Fruit fly (Drosophila melanogaster) whole organism, adult: ENCODE results near the gene Pak3.

Experiments used
- CG11617 ChIP-seq: fragments of 200-800 bp; sonication (Bioruptor generic); optimal IDR thresholded peaks from 2 replicates; lab custom pipeline; 2017; ENCODE audit warnings: mild to moderate bottlenecking, missing biosample characterization, missing genetic modification reagents, missing genetic modification characterization
- CG1620 ChIP-seq: fragments of 200-800 bp; sonication (Bioruptor generic); optimal IDR thresholded peaks from 2 replicates; lab custom pipeline; 2016; ENCODE audit warnings: missing biosample characterization, missing genetic modification characterization
- CG33017 ChIP-seq: fragments of 200-800 bp; sonication (Bioruptor generic); optimal IDR thresholded peaks from 2 replicates; lab custom pipeline; 2018; ENCODE audit warnings: missing biosample characterization, mild to moderate bottlenecking, missing genetic modification characterization, moderate library complexity
- CG7045 ChIP-seq: fragments of 200-800 bp; sonication (Bioruptor generic); optimal IDR thresholded peaks from 2 replicates; lab custom pipeline; 2017; ENCODE audit warnings: missing biosample characterization, mild to moderate bottlenecking, missing genetic modification characterization
- CG7101 ChIP-seq: fragments of 200-800 bp; sonication (Bioruptor generic); optimal IDR thresholded peaks from 2 replicates; lab custom pipeline; 2018; ENCODE audit warnings: missing biosample characterization, mild to moderate bottlenecking, missing genetic modification characterization, moderate library complexity
- Crg-1 ChIP-seq: fragments of 200-800 bp; sonication (Bioruptor generic); optimal IDR thresholded peaks from 2 replicates; lab custom pipeline; 2016; ENCODE audit warnings: missing biosample characterization, missing genetic modification characterization
- bab1 ChIP-seq: fragments of 200-800 bp; sonication (Bioruptor generic); optimal IDR thresholded peaks from 3 replicates; lab custom pipeline; 2019; ENCODE audit warnings: missing biosample characterization, mild to moderate bottlenecking, missing genetic modification characterization, moderate library complexity
- cnc ChIP-seq, 2 experiments: fragments of >200 bp; optimal IDR thresholded peaks; 2 replicates each; lab custom pipeline; 2017
- kay ChIP-seq: fragments of 200-800 bp; sonication (Bioruptor generic); peaks from one replicate; lab custom pipeline; 2016; ENCODE audit warnings: missing biosample characterization, missing genetic modification characterization, borderline replicate concordance
- ovo ChIP-seq: fragments of 200-800 bp; sonication (Bioruptor generic); optimal IDR thresholded peaks from 2 replicates; lab custom pipeline; 2016; ENCODE audit warnings: missing biosample characterization, missing genetic modification characterization
- toe ChIP-seq: fragments of 200-800 bp; sonication (Bioruptor generic); optimal IDR thresholded peaks from 2 replicates; lab custom pipeline; 2016; ENCODE audit warnings: missing biosample characterization, missing genetic modification characterization

DNA sequence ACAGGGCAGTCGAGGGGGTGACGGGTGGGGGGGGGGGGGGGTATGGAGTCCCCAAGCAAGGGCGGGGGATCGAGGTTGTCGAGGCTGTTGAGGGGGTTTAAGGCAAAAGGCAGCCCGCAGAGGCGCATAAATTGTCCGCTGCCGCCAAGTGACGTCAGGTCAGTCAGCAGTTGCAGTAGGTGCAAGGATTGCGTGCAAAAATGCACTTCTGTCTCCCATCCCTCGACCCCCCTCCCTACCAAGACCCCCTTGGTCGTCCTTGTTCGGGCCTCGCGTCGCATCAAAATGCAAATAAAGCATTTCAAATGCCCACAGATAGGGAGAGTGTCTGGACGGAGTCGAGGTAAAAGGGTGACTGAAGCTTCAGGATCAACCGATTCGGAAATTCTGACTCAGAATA is 37.1 kb downstream of the Pak3 start:
- TF ChIP-seq CG7045 (no peak), CG1620 (GFP tag; lab: Kevin White, UChicago) (no peak), kay (GFP tag; lab: Kevin White, UChicago) (no peak), toe (GFP tag; lab: Kevin White, UChicago) (no peak), CG33017 (tag; lab: Kevin White, UChicago) (no peak), CG7101 (no peak), bab1 (no peak), cnc (optimal IDR thresholded peaks at IDR 0.05; lab: Kevin White, UChicago) (no peak), Crg-1 (GFP tag; lab: Kevin White, UChicago) (no peak), CG11617 (GFP tag; lab: Kevin White, UChicago) (no peak), ovo (no peak)
